Worm (Caenorhabditis elegans): ENCODE data around the gene stip-1.

Gene stip-1

ce11 chrII:10382247-10382646, 32.4 kb upstream of the stip-1 start:
- peak; percentile 8 for TF ChIP-seq fos-1 (tag; optimal IDR thresholded peaks at IDR 0.05)
- peak; percentile 66 for TF ChIP-seq jun-1 (tag; optimal IDR thresholded peaks at IDR 0.05)
- TF ChIP-seq egl-5 (tag; optimal IDR thresholded peaks at IDR 0.05), result no peak
- peak; percentile 85 for TF ChIP-seq pha-4 (tag; optimal IDR thresholded peaks at IDR 0.05)
- TF ChIP-seq sea-2 (GFP tag; optimal IDR thresholded peaks at IDR 0.05), result no peak
- no peak for TF ChIP-seq skn-1 (tag; optimal IDR thresholded peaks at IDR 0.05)
- no peak for TF ChIP-seq daf-12 (tag; optimal IDR thresholded peaks at IDR 0.05)
- TF ChIP-seq tbx-2 (tag; optimal IDR thresholded peaks at IDR 0.05), result no peak
- TF ChIP-seq zag-1 (tag; optimal IDR thresholded peaks at IDR 0.05), result no peak
- TF ChIP-seq nfya-1 (tag; optimal IDR thresholded peaks at IDR 0.05; ENCODE audit: insufficient read depth), result peak; percentile 30
- TF ChIP-seq ceh-9 (tag; optimal IDR thresholded peaks at IDR 0.05), result no peak
- no peak for TF ChIP-seq nhr-77 (tag; optimal IDR thresholded peaks at IDR 0.05)
- no peak for TF ChIP-seq nhr-11 (tag; optimal IDR thresholded peaks at IDR 0.05)
- TF ChIP-seq fkh-2 (tag; optimal IDR thresholded peaks at IDR 0.05), result no peak
- TF ChIP-seq snpc-4 (tag; optimal IDR thresholded peaks at IDR 0.05), result peak; percentile 2
- no peak for TF ChIP-seq mdl-1 (tag; optimal IDR thresholded peaks at IDR 0.05)
- TF ChIP-seq R02D3.7 (tag; optimal IDR thresholded peaks at IDR 0.05), result peak; percentile 16
- peak; percentile 33 for TF ChIP-seq pqm-1 (tag; optimal IDR thresholded peaks at IDR 0.05)
- no peak for TF ChIP-seq nhr-76 (tag; optimal IDR thresholded peaks at IDR 0.05)
- no peak for TF ChIP-seq ama-1 (optimal IDR thresholded peaks at IDR 0.05)
- TF ChIP-seq nhr-25 (tag; optimal IDR thresholded peaks at IDR 0.05), result peak; percentile 74
- no peak for TF ChIP-seq eor-1 (tag; optimal IDR thresholded peaks at IDR 0.05)
- no peak for TF ChIP-seq mml-1 (tag; optimal IDR thresholded peaks at IDR 0.05)
- TF ChIP-seq ceh-82 (tag; optimal IDR thresholded peaks at IDR 0.05), result no peak
- TF ChIP-seq fkh-10 (GFP tag; optimal IDR thresholded peaks at IDR 0.05), result no peak
- TF ChIP-seq lsy-12 (tag; optimal IDR thresholded peaks at IDR 0.05), result peak; percentile 45
- TF ChIP-seq nhr-12 (tag; optimal IDR thresholded peaks at IDR 0.05), result no peak
- no peak for TF ChIP-seq egl-27 (tag; optimal IDR thresholded peaks at IDR 0.05)
- no peak for TF ChIP-seq ZK546.5 (tag; optimal IDR thresholded peaks at IDR 0.05)
- no peak for TF ChIP-seq unc-39 (tag; optimal IDR thresholded peaks at IDR 0.05)
- no peak for TF ChIP-seq nhr-28 (tag; optimal IDR thresholded peaks at IDR 0.05)
- no peak for TF ChIP-seq lin-39 (tag; optimal IDR thresholded peaks at IDR 0.05)
- TF ChIP-seq nhr-23 (tag; optimal IDR thresholded peaks at IDR 0.05), result peak; percentile 76
- no peak for TF ChIP-seq elt-3 (tag; optimal IDR thresholded peaks at IDR 0.05)
- TF ChIP-seq ceh-16 (tag; optimal IDR thresholded peaks at IDR 0.05), result no peak
- TF ChIP-seq nhr-237 (tag; optimal IDR thresholded peaks at IDR 0.05), result no peak
- TF ChIP-seq unc-62 (GFP tag; optimal IDR thresholded peaks at IDR 0.05), result no peak
- TF ChIP-seq ztf-4 (tag; optimal IDR thresholded peaks at IDR 0.05), result no peak
- TF ChIP-seq lin-15B (tag; optimal IDR thresholded peaks at IDR 0.05), result peak; percentile 24
- TF ChIP-seq nhr-67 (tag; optimal IDR thresholded peaks at IDR 0.05), result no peak
- no peak for TF ChIP-seq elt-1 (tag; optimal IDR thresholded peaks at IDR 0.05)
- peak; percentile 57 for TF ChIP-seq elt-2 (tag; optimal IDR thresholded peaks at IDR 0.05)
- no peak for TF ChIP-seq ztf-11 (tag; optimal IDR thresholded peaks at IDR 0.05)
- TF ChIP-seq nhr-43 (tag; optimal IDR thresholded peaks at IDR 0.05; ENCODE audit: poor library complexity, severe bottlenecking), result peak; percentile 27
- TF ChIP-seq aly-2 (tag; optimal IDR thresholded peaks at IDR 0.05), result no peak
- TF ChIP-seq hmg-11 (tag; optimal IDR thresholded peaks at IDR 0.05), result peak; percentile 79
- TF ChIP-seq ceh-28 (tag; optimal IDR thresholded peaks at IDR 0.05), result peak; percentile 41

- no peak for TF ChIP-seq nhr-23 (tag; optimal IDR thresholded peaks at IDR 0.05)
- TF ChIP-seq elt-3 (tag; optimal IDR thresholded peaks at IDR 0.05), result no peak
- TF ChIP-seq eor-1 (tag; optimal IDR thresholded peaks at IDR 0.05), result no peak
- no peak for TF ChIP-seq nhr-76 (tag; optimal IDR thresholded peaks at IDR 0.05)
- no peak for TF ChIP-seq nhr-12 (tag; optimal IDR thresholded peaks at IDR 0.05)
- TF ChIP-seq pqm-1 (tag; optimal IDR thresholded peaks at IDR 0.05), result no peak
- TF ChIP-seq pha-4 (tag; optimal IDR thresholded peaks at IDR 0.05), result no peak
- no peak for TF ChIP-seq lsy-12 (tag; optimal IDR thresholded peaks at IDR 0.05)
- TF ChIP-seq sea-2 (GFP tag; optimal IDR thresholded peaks at IDR 0.05), result no peak
- no peak for TF ChIP-seq nhr-28 (tag; optimal IDR thresholded peaks at IDR 0.05)
- TF ChIP-seq unc-62 (GFP tag; optimal IDR thresholded peaks at IDR 0.05), result no peak
- no peak for TF ChIP-seq ceh-28 (tag; optimal IDR thresholded peaks at IDR 0.05)
- TF ChIP-seq unc-39 (tag; optimal IDR thresholded peaks at IDR 0.05), result no peak
- no peak for TF ChIP-seq snpc-4 (tag; optimal IDR thresholded peaks at IDR 0.05)
- no peak for TF ChIP-seq mdl-1 (tag; optimal IDR thresholded peaks at IDR 0.05)
- TF ChIP-seq ceh-9 (tag; optimal IDR thresholded peaks at IDR 0.05), result no peak
- no peak for TF ChIP-seq egl-27 (tag; optimal IDR thresholded peaks at IDR 0.05)
- no peak for TF ChIP-seq nhr-237 (tag; optimal IDR thresholded peaks at IDR 0.05)
Measured at ce11 chrII:10379546-10379945, 29.7 kb upstream of the stip-1 start.

Data from whole organism, L3 larva.